Worm (Caenorhabditis elegans) whole organism, mixed stage, embryonic: Measurements from ENCODE around the gene ptr-16.

Experiments used
- cnd-1 ChIP-seq: fragments of 200-800 bp; sonication (Bioruptor generic); optimal IDR thresholded peaks from 2 replicates; lab custom pipeline; 2018; ENCODE audit warnings: mild to moderate bottlenecking, missing genetic modification characterization, missing compliant biosample characterization
- drap-1 ChIP-seq: fragments of 200-800 bp; sonication (Bioruptor generic); optimal IDR thresholded peaks from 3 replicates; lab custom pipeline; 2018; ENCODE audit warnings: mild to moderate bottlenecking, missing genetic modification characterization, missing compliant biosample characterization
- lsy-2 ChIP-seq: fragments of 150-350 bp; optimal IDR thresholded peaks from 2 replicates; lab custom pipeline; 2014; ENCODE audit warnings: missing biosample characterization, missing genetic modification characterization
- sptf-1 ChIP-seq: sonication (generic microtip); optimal IDR thresholded peaks from 2 replicates; lab custom pipeline; 2017; ENCODE audit warnings: mild to moderate bottlenecking, missing genetic modification characterization, moderate library complexity, missing compliant biosample characterization

- TF ChIP-seq lsy-2 (tag; lab: Kevin White, UChicago) (no peak), drap-1 (no peak), sptf-1 (tag; lab: Kevin White, UChicago) (no peak), cnd-1 (tag; lab: Kevin White, UChicago) (no peak)
These were observed 42.1 kb downstream of the ptr-16 start, which contains the start of gene Y50D4A.1 for ce11 chrV:1207589-1207988.
